Worm (Caenorhabditis elegans): ENCODE measurements around the gene gfi-1.

DNA sequence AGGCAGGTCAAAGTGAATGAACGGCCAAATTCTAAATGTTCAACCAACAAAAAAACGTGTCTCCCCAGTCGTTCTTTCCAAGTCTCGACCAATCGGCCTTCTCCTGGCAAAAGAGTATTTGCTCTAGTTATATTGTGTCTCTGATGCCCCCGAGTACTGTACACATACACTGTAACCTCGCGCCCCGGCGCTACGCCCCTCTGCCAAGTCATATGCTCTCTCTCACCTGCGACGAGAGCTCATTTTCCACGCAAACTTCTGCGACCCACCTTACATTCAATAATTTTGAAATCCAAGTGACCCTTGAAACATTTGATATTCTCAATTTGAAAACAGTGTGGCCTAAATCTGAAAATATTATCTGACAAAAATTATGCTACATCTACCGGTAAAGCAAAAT lies 42.5 kb downstream of the gfi-1 start:
- TF ChIP-seq him-1 (tag; optimal IDR thresholded peaks at IDR 0.05) = no peak
- TF ChIP-seq W03F9.2 (tag; optimal IDR thresholded peaks at IDR 0.05) = no peak
